Worm (Caenorhabditis elegans) whole organism, L4 larva: ENCODE measurements around the gene nhr-35.

Experiments used
- R02D3.7 ChIP-seq: fragments of 150-350 bp; sonication (generic microtip); optimal IDR thresholded peaks from 3 replicates; lab custom pipeline; 2014; ENCODE audit warnings: missing biosample characterization, missing genetic modification characterization
- lsy-2 ChIP-seq, 2 experiments: fragments of 150-350 bp in 1 of 2; sonication (generic microtip) in 1 of 2; optimal IDR thresholded peaks; 2 replicates each; lab custom pipeline; 2014 to 2017; ENCODE audit warnings: missing biosample characterization in 2 of 2, missing genetic modification characterization in 2 of 2

ce11 chrX:4556028-4556427 lies 23.5 kb downstream of the nhr-35 start:
- no peak for TF ChIP-seq R02D3.7
- TF ChIP-seq lsy-2 (tag; optimal IDR thresholded peaks at IDR 0.05; lab: Kevin White, UChicago) = no peak
